Worm (Caenorhabditis elegans) whole organism, L4 larva: ENCODE data around the gene col-110.

Experiments used
- F10B5.3 ChIP-seq: sonication (generic microtip); optimal IDR thresholded peaks from 2 replicates; lab custom pipeline; 2016; ENCODE audit warnings: mild to moderate bottlenecking, missing genetic modification characterization, missing compliant biosample characterization
- F26F4.8 ChIP-seq: fragments of 200-800 bp; sonication (Bioruptor generic); conservative IDR thresholded peaks from 2 replicates; pipeline ENCODE4 v1.3.6; 2022; ENCODE audit warnings: missing genetic modification characterization, missing compliant biosample characterization
- F44E2.7 ChIP-seq: fragments of 200-800 bp; sonication (Bioruptor generic); IDR thresholded peaks from 2 replicates; pipeline ENCODE4 v2.1.2; 2022; ENCODE audit warnings: missing genetic modification characterization, missing compliant biosample characterization
- R02D3.7 ChIP-seq: fragments of 150-350 bp; sonication (generic microtip); optimal IDR thresholded peaks from 3 replicates; lab custom pipeline; 2014; ENCODE audit warnings: missing biosample characterization, missing genetic modification characterization
- Y105C5A.15 ChIP-seq: fragments of 200-800 bp; sonication (Bioruptor generic); IDR thresholded peaks from 2 replicates; pipeline ENCODE4 v1.3.6; 2022; ENCODE audit warnings: missing genetic modification characterization, missing compliant biosample characterization
- ZK337.2 ChIP-seq: fragments of 200-800 bp; sonication (Bioruptor generic); IDR thresholded peaks from 2 replicates; pipeline ENCODE4 v1.3.6; 2022; ENCODE audit warnings: missing genetic modification reagents, missing genetic modification characterization, missing compliant biosample characterization
- aha-1 ChIP-seq: fragments of 150-350 bp; peaks from one replicate; lab custom pipeline; 2014; ENCODE audit warnings: missing biosample characterization, missing genetic modification characterization
- ces-1 ChIP-seq: fragments of 150-350 bp; sonication (generic microtip); optimal IDR thresholded peaks from 4 replicates; lab custom pipeline; 2014; ENCODE audit warnings: missing biosample characterization, missing genetic modification reagents, missing genetic modification characterization
- daf-16 ChIP-seq, 3 experiments: sonication (generic microtip); optimal IDR thresholded peaks; 2 replicates each; lab custom pipeline; 2016 to 2017; ENCODE audit warnings: missing genetic modification characterization in 3 of 3, missing genetic modification reagents in 3 of 3, mild to moderate bottlenecking in 2 of 3, missing compliant biosample characterization in 2 of 3, missing biosample characterization in 1 of 3, moderate library complexity in 1 of 3
- daf-19 ChIP-seq: fragments of 200-800 bp; sonication (Bioruptor generic); conservative IDR thresholded peaks from 2 replicates; pipeline ENCODE4 v1.3.6; 2022; ENCODE audit warnings: missing genetic modification characterization, missing compliant biosample characterization
- dmd-8 ChIP-seq: fragments of 200-800 bp; sonication (Bioruptor generic); IDR thresholded peaks from 2 replicates; pipeline ENCODE4 v1.3.6; 2022; ENCODE audit warnings: missing genetic modification characterization, missing compliant biosample characterization
- dmd-9 ChIP-seq: fragments of 200-800 bp; sonication (Bioruptor generic); IDR thresholded peaks from 2 replicates; pipeline ENCODE4 v1.3.6; 2022; ENCODE audit warnings: missing genetic modification reagents, missing genetic modification characterization, missing compliant biosample characterization
- dve-1 ChIP-seq: sonication (generic microtip); optimal IDR thresholded peaks from 2 replicates; lab custom pipeline; 2017; ENCODE audit warnings: antibody characterized with exemption, mild to moderate bottlenecking, missing genetic modification characterization, missing compliant biosample characterization; ENCODE audit not compliant: insufficient read depth
- fkh-10 ChIP-seq: fragments of 150-350 bp; optimal IDR thresholded peaks from 2 replicates; lab custom pipeline; 2014; ENCODE audit warnings: missing biosample characterization, missing genetic modification reagents, missing genetic modification characterization
- hlh-11 ChIP-seq: fragments of 200-800 bp; sonication (Bioruptor generic); optimal IDR thresholded peaks from 2 replicates; lab custom pipeline; 2018; ENCODE audit warnings: mild to moderate bottlenecking, missing genetic modification characterization, missing compliant biosample characterization
- hlh-30 ChIP-seq: sonication (generic microtip); optimal IDR thresholded peaks from 2 replicates; lab custom pipeline; 2017; ENCODE audit warnings: antibody characterized with exemption, mild to moderate bottlenecking, missing genetic modification characterization, missing compliant biosample characterization; ENCODE audit not compliant: insufficient read depth
- hmg-1.1 ChIP-seq: fragments of 200-800 bp; sonication (Bioruptor generic); IDR thresholded peaks from 2 replicates; pipeline ENCODE4 v1.3.6; 2022; ENCODE audit warnings: missing genetic modification reagents, missing genetic modification characterization, missing compliant biosample characterization
- lim-7 ChIP-seq: fragments of 200-800 bp; sonication (Bioruptor generic); IDR thresholded peaks from 2 replicates; pipeline ENCODE4 v1.3.6; 2022; ENCODE audit warnings: missing genetic modification characterization, missing compliant biosample characterization
- lin-13 ChIP-seq: fragments of 150-350 bp; optimal IDR thresholded peaks from 2 replicates; lab custom pipeline; 2014; ENCODE audit warnings: missing biosample characterization, missing genetic modification reagents, missing genetic modification characterization
- lin-38 ChIP-seq: fragments of 200-800 bp; sonication (Bioruptor generic); IDR thresholded peaks from 2 replicates; pipeline ENCODE4 v1.3.6; 2022; ENCODE audit warnings: missing genetic modification reagents, missing genetic modification characterization, missing compliant biosample characterization
- madf-5 ChIP-seq, 2 experiments: fragments of 200-800 bp; sonication (Bioruptor generic); IDR thresholded peaks; 2 replicates each; pipeline ENCODE4 v1.3.6; 2022; ENCODE audit warnings: missing compliant biosample characterization in 2 of 2, missing genetic modification characterization in 2 of 2
- mdl-1 ChIP-seq, 2 experiments: fragments of 150-350 bp in 1 of 2; sonication (generic microtip) in 1 of 2; optimal IDR thresholded peaks; 2 replicates each; lab custom pipeline; 2014 to 2017; ENCODE audit warnings: missing biosample characterization in 2 of 2, missing genetic modification characterization in 2 of 2
- mxl-2 ChIP-seq: fragments of 200-800 bp; sonication (Bioruptor generic); conservative IDR thresholded peaks from 2 replicates; pipeline ENCODE4 v1.3.6; 2022; ENCODE audit warnings: missing genetic modification reagents, missing genetic modification characterization, missing compliant biosample characterization
- nhr-11 ChIP-seq: fragments of 150-350 bp; optimal IDR thresholded peaks from 2 replicates; lab custom pipeline; 2014; ENCODE audit warnings: missing biosample characterization, missing genetic modification characterization
- nhr-25 ChIP-seq: sonication (generic microtip); optimal IDR thresholded peaks from 2 replicates; lab custom pipeline; 2017; ENCODE audit warnings: missing genetic modification characterization, mild to moderate bottlenecking, missing compliant biosample characterization, antibody characterized with exemption, moderate library complexity, borderline replicate concordance; ENCODE audit not compliant: insufficient read depth
- nhr-28 ChIP-seq: fragments of 150-350 bp; optimal IDR thresholded peaks from 2 replicates; lab custom pipeline; 2014; ENCODE audit warnings: missing biosample characterization, missing genetic modification characterization
- nhr-77 ChIP-seq: fragments of 150-350 bp; optimal IDR thresholded peaks from 2 replicates; lab custom pipeline; 2014; ENCODE audit warnings: missing biosample characterization, missing genetic modification characterization
- pha-4 ChIP-seq, 2 experiments: fragments of 150-350 bp in 1 of 2; fragments of 200-800 bp in 1 of 2; sonication (Bioruptor generic) in 1 of 2; IDR thresholded peaks in 1 of 2; optimal IDR thresholded peaks in 1 of 2; 2 replicates each; pipeline versions ENCODE4 v1.3.6 to Lab custom; 2014 to 2022; ENCODE audit warnings: missing genetic modification characterization in 2 of 2, missing genetic modification reagents in 2 of 2, missing biosample characterization in 1 of 2, missing compliant biosample characterization in 1 of 2
- php-3 ChIP-seq: fragments of 200-800 bp; sonication (Bioruptor generic); IDR thresholded peaks from 2 replicates; pipeline ENCODE4 v1.3.6; 2022; ENCODE audit warnings: missing genetic modification reagents, missing genetic modification characterization, missing compliant biosample characterization
- pqm-1 ChIP-seq: sonication (generic microtip); optimal IDR thresholded peaks from 2 replicates; lab custom pipeline; 2017; ENCODE audit warnings: missing biosample characterization, missing genetic modification characterization
- saeg-2 ChIP-seq: fragments of 200-800 bp; sonication (Bioruptor generic); IDR thresholded peaks from 2 replicates; pipeline ENCODE4 v1.3.6; 2022; ENCODE audit warnings: missing genetic modification reagents, missing genetic modification characterization, missing compliant biosample characterization
- set-16 ChIP-seq: fragments of 200-800 bp; sonication (Bioruptor generic); IDR thresholded peaks from 2 replicates; pipeline ENCODE4 v1.3.6; 2022; ENCODE audit warnings: missing genetic modification reagents, missing genetic modification characterization, missing compliant biosample characterization
- unc-39 ChIP-seq: sonication (generic microtip); optimal IDR thresholded peaks from 2 replicates; lab custom pipeline; 2017; ENCODE audit warnings: missing biosample characterization, missing genetic modification characterization
- unc-62 ChIP-seq, 3 experiments: fragments of 150-350 bp in 1 of 3; sonication (generic microtip); optimal IDR thresholded peaks in 2 of 3; peaks in 1 of 3; 1 replicate in 1 of 3; 2 replicates in 2 of 3; lab custom pipeline; 2014 to 2017; ENCODE audit warnings: missing biosample characterization in 3 of 3, missing genetic modification characterization in 3 of 3, missing genetic modification reagents in 3 of 3, missing genotype in 1 of 3
- vab-7 ChIP-seq: fragments of 200-800 bp; sonication (Bioruptor generic); IDR thresholded peaks from 2 replicates; pipeline ENCODE4 v1.3.6; 2022; ENCODE audit warnings: missing genetic modification reagents, missing genetic modification characterization, missing compliant biosample characterization
- ztf-7 ChIP-seq: fragments of 150-350 bp; optimal IDR thresholded peaks from 2 replicates; lab custom pipeline; 2014; ENCODE audit warnings: missing biosample characterization, missing genetic modification characterization

col-110 gene

DNA sequence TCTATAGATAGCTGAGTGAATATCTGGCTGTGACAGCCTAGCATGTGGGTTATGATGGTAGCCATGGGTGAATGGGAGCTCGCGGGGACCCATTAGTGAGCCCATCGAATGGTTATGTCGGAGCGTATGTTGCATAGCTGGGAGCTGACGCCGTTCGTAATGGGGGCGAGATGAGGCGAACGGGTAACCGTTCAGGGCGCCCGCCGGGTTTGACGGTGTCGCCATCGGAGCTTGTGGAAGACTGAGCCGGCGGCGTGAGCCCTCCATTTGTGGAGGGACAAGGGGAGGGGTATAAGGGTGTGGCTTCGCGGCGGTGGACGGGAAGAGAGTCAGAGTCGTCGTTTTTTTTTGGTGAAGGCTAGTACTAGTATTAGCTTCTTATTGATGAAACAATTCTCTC lies 14.4 kb upstream of the col-110 start:
- TF ChIP-seq saeg-2: no peak
- no peak for TF ChIP-seq dmd-8 (GFP tag; lab: Robert Waterston, UW)
- peak; percentile 16 for TF ChIP-seq aha-1 (tag; lab: Kevin White, UChicago)
- peak; percentile 88 for TF ChIP-seq set-16
- TF ChIP-seq, all 104 proteins: peak for 2

DNA sequence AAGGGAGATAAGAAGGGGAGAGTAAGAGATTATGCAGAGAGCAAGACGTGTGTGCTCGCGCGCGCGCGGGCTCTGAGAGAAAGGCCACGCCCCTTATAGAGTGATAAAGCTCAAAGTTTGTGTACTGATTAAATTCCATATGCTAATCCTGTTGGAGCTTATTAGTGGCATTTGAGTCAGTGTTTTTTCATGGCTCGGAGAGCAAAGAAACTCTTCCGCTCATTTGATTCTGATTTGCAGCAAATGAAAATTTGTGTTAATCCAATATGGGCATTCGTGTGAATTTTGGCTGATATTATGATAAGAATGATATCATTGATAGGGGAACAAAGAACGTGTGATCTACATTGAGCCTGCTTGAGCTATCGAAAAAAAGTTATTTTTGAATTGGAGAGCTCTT lies 4.0 kb upstream of the col-110 start:
- 0 out of 2 replicates have a peak, but pooled peaks have one; percentile 37 for TF ChIP-seq dmd-9 (GFP tag; lab: Robert Waterston, UW)
- no peak for TF ChIP-seq ZK337.2 (GFP tag; lab: Robert Waterston, UW)
- TF ChIP-seq nhr-11 (tag; lab: Kevin White, UChicago): peak; percentile 25
- no peak for TF ChIP-seq unc-39 (tag; lab: Kevin White, UChicago)
- peak; percentile 44 for TF ChIP-seq aha-1 (tag; lab: Kevin White, UChicago)
- no peak for TF ChIP-seq lin-38
- TF ChIP-seq ztf-7 (tag; lab: Kevin White, UChicago): no peak
- TF ChIP-seq daf-19: no peak
- TF ChIP-seq, all 104 proteins: peak for 3

ce11 chrIV:4612597-4612996 lies 3.1 kb upstream of the col-110 start:
- TF ChIP-seq ces-1: no peak
- TF ChIP-seq unc-62 (GFP tag; optimal IDR thresholded peaks at IDR 0.05 in 1 of 2; lab: Kevin White, UChicago): peak in 1 of 2 experiments; percentile 77
- no peak for TF ChIP-seq unc-62 (tag; optimal IDR thresholded peaks at IDR 0.05; lab: Kevin White, UChicago)
- TF ChIP-seq pha-4 (GFP tag; IDR thresholded peaks at IDR 0.05; lab: Robert Waterston, UW): no peak
- TF ChIP-seq pha-4 (tag; optimal IDR thresholded peaks at IDR 0.05; lab: Kevin White, UChicago): no peak
- peak; percentile 35; the same call in 1 of the 2 replicates for TF ChIP-seq saeg-2
- TF ChIP-seq aha-1 (tag; lab: Kevin White, UChicago): peak; percentile 88

DNA sequence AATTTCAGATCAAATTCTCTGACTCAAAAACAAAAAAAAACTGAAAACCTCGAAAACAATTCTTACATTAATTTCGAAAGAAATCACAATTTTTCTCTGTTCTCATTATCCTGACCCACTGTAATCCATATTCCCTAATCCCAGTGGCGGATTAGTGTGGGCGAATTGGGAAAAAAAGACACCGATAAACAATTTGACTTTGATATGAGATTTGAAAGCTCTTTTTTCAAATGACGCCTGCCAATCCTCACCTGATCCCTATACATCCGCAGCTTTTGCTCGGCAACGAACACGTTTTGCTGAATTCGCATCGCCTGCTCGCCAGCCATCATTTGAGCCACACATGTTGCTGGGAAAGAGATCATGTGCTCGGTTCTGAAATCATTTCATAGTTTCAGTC lies 2.3 kb upstream of the col-110 start:
- TF ChIP-seq dmd-9 (GFP tag; lab: Robert Waterston, UW): no peak
- no peak for TF ChIP-seq vab-7 (GFP tag; lab: Robert Waterston, UW)
- TF ChIP-seq lin-13: no peak
- TF ChIP-seq dve-1 (tag; lab: Kevin White, UChicago): no peak
- TF ChIP-seq aha-1 (tag; lab: Kevin White, UChicago): peak; percentile 38
- no peak for TF ChIP-seq mxl-2
- 0 out of 2 replicates have a peak, but pooled peaks have one; percentile 27 for TF ChIP-seq lim-7 (GFP tag; lab: Robert Waterston, UW)
- TF ChIP-seq unc-62 (GFP tag; optimal IDR thresholded peaks at IDR 0.05 in 1 of 2; lab: Kevin White, UChicago): no peak
- TF ChIP-seq unc-62 (tag; optimal IDR thresholded peaks at IDR 0.05; lab: Kevin White, UChicago): no peak
- no peak for TF ChIP-seq mdl-1 (tag; optimal IDR thresholded peaks at IDR 0.05; lab: Kevin White, UChicago)
- no peak for TF ChIP-seq F26F4.8
- TF ChIP-seq F10B5.3 (tag; lab: Kevin White, UChicago): no peak
- no peak for TF ChIP-seq fkh-10
- no peak for TF ChIP-seq R02D3.7 (tag; lab: Kevin White, UChicago)
- TF ChIP-seq nhr-25 (tag; lab: Kevin White, UChicago): no peak
- TF ChIP-seq F44E2.7 (GFP tag; lab: Robert Waterston, UW): no peak
- TF ChIP-seq php-3: no peak
- TF ChIP-seq Y105C5A.15 (GFP tag; lab: Robert Waterston, UW): no peak
- TF ChIP-seq, all 104 proteins: peak for 2

- TF ChIP-seq set-16: peak; percentile 90
- TF ChIP-seq F26F4.8: no peak
- 0 out of 4 replicates have a peak, but pooled peaks of 1 of the 2 experiments have one; percentile 4 for TF ChIP-seq madf-5 (GFP tag; IDR thresholded peaks at IDR 0.05; lab: Robert Waterston, UW)
- TF ChIP-seq php-3: peak; percentile 5; the same call in 1 of the 2 replicates
- TF ChIP-seq, all 104 proteins: peak for 3
Measured at ce11 chrIV:4608661-4609060, 807 bp downstream of the col-110 start.

DNA sequence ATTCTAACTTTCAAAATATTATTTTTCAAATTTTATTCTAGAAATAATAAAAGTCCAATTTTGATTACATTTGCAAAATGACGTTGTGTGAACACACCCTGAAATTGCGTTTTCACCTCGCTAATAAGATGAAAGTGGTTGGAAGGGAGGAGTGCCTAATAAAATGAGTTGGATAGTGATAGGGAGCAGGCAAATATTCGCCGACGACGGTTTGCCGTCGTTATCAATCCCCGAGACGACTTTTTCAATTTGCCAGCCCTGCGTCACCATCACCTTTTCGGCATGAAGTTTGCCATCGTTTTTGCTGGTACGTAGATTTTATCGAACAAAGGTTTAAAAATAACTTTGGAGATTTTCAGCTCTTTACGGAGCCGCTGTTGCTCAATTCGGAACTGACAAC lies 3.9 kb downstream of the col-110 start, which contains the start of gene nspg-10:
Gene nspg-10, plus strand, starts transcription at position 179 of the 400 bp plus-strand sequence.
- TF ChIP-seq hmg-1.1 (GFP tag; lab: Robert Waterston, UW): no peak
- TF ChIP-seq dve-1 (tag; lab: Kevin White, UChicago): peak; percentile 47
- peak; percentile 37 for TF ChIP-seq nhr-77 (tag; lab: Kevin White, UChicago)
- 0 out of 2 replicates have a peak, but pooled peaks have one; percentile 29 for TF ChIP-seq php-3
- TF ChIP-seq nhr-28 (tag; lab: Kevin White, UChicago): peak; percentile 44
- no peak for TF ChIP-seq hlh-30
- no peak for TF ChIP-seq lin-13
- TF ChIP-seq pqm-1 (tag; lab: Kevin White, UChicago): peak; percentile 85
- TF ChIP-seq daf-19: 0 out of 2 replicates have a peak, but pooled peaks have one; percentile 46
- peak; percentile 53 for TF ChIP-seq hlh-11
- TF ChIP-seq aha-1 (tag; lab: Kevin White, UChicago): peak; percentile 88
- no peak for TF ChIP-seq daf-16 (GFP tag; optimal IDR thresholded peaks at IDR 0.05; lab: Kevin White, UChicago)
- TF ChIP-seq daf-16 (tag; optimal IDR thresholded peaks at IDR 0.05; lab: Kevin White, UChicago): peak; percentile 37
